Worm (Caenorhabditis elegans) whole organism, L3 larva: ENCODE data around the gene R13H9.6.

Experiments
- R02D3.7 ChIP-seq: fragments of 150-350 bp; optimal IDR thresholded peaks from 2 replicates; lab custom pipeline; 2014; ENCODE audit warnings: missing biosample characterization, missing genetic modification characterization
- ceh-82 ChIP-seq: fragments of 150-350 bp; optimal IDR thresholded peaks from 2 replicates; lab custom pipeline; 2014; ENCODE audit warnings: missing biosample characterization, missing genetic modification characterization
- elt-1 ChIP-seq: fragments of 150-350 bp; optimal IDR thresholded peaks from 2 replicates; lab custom pipeline; 2014; ENCODE audit warnings: missing biosample characterization, missing genetic modification characterization
- elt-3 ChIP-seq, 3 experiments: fragments of 150-350 bp in 1 of 3; sonication (generic microtip) in 2 of 3; optimal IDR thresholded peaks; 2 replicates in 2 of 3; 4 replicates in 1 of 3; lab custom pipeline; 2014 to 2017; ENCODE audit warnings: missing biosample characterization in 3 of 3, missing genetic modification characterization in 3 of 3
- lin-39 ChIP-seq: fragments of 150-350 bp; optimal IDR thresholded peaks from 2 replicates; lab custom pipeline; 2018; ENCODE audit warnings: missing biosample characterization, missing genetic modification reagents, missing genetic modification characterization
- nfya-1 ChIP-seq: sonication (generic microtip); optimal IDR thresholded peaks from 2 replicates; lab custom pipeline; 2017; ENCODE audit warnings: missing genetic modification characterization, mild to moderate bottlenecking, missing compliant biosample characterization, antibody characterized with exemption, moderate library complexity; ENCODE audit not compliant: insufficient read depth
- ztf-11 ChIP-seq: fragments of 150-350 bp; optimal IDR thresholded peaks from 2 replicates; lab custom pipeline; 2014; ENCODE audit warnings: missing biosample characterization, missing genetic modification characterization

- no peak for TF ChIP-seq elt-3 (tag; optimal IDR thresholded peaks at IDR 0.05; lab: Kevin White, UChicago)
- TF ChIP-seq elt-1 (tag; lab: Kevin White, UChicago), result no peak
- peak; percentile 57 for TF ChIP-seq nfya-1
- TF ChIP-seq ztf-11 (tag; lab: Kevin White, UChicago), result no peak
- TF ChIP-seq lin-39, result peak; percentile 80
- TF ChIP-seq R02D3.7 (tag; lab: Kevin White, UChicago), result no peak
- no peak for TF ChIP-seq ceh-82 (tag; lab: Kevin White, UChicago)
These were observed 31.7 kb upstream of the R13H9.6 start for ce11 chrIV:5100145-5100544.
